Worm (Caenorhabditis elegans): ENCODE measurements around the gene srh-125.

Gene srh-125

DNA sequence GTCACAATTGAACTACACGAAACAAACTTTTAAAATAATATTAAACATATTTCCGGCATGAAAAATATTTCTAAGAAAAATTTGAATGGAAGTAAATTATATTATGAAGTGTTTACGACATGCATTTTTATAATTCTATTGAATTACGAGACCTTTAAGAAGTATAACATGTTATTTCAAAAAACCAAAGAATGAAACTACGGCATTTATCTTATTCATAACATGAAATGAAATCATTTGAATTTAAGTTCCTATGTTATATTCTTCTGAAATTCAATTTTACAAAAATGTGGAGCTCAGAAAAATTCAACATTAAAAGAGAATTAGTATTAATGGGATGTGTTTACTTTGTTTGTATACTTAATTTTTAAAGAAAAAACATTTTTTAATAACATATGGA, 45.6 kb downstream of the srh-125 start, which contains the start of gene srw-71:
Gene srw-71, minus strand, starts transcription at position 101 of the 400 bp plus-strand sequence.
- TF ChIP-seq ceh-90 (tag; optimal IDR thresholded peaks at IDR 0.05), result no peak
- TF ChIP-seq sup-37 (GFP tag; optimal IDR thresholded peaks at IDR 0.05), result no peak
- TF ChIP-seq nhr-11 (tag; optimal IDR thresholded peaks at IDR 0.05), result peak; percentile 30
- no peak for TF ChIP-seq sox-4 (tag; optimal IDR thresholded peaks at IDR 0.05)
- peak; percentile 33 for TF ChIP-seq fkh-8 (tag; optimal IDR thresholded peaks at IDR 0.05)

DNA sequence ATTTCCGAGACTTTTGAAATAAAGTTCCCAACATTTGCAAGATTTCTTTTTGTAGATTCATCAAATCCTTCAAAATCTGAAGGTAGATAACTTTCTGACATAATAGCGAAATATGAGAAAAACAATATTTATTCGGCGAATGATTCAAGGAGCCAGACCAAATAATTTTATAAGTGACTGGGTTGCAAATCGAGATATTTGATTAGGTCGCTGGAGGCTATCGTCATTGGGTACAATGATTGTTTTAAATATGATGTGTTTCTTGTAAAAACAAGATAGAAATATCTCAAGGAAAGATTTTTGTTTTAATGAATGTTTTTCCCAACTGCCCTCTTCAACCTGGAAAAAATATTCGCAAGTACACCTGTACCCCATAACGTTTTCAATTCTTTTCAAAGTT, 47.8 kb downstream of the srh-125 start, which contains the start of gene srw-69:
Gene srw-69, minus strand, starts transcription at position 101 of the 400 bp plus-strand sequence.
- no peak for TF ChIP-seq alr-1 (tag; optimal IDR thresholded peaks at IDR 0.05; ENCODE audit: borderline replicate concordance)
- no peak for TF ChIP-seq hpl-2 (GFP tag; optimal IDR thresholded peaks at IDR 0.05)
- TF ChIP-seq nhr-85 (tag), result no peak
- no peak for TF ChIP-seq unc-86 (tag; optimal IDR thresholded peaks at IDR 0.05)
- no peak for TF ChIP-seq jun-1 (tag; optimal IDR thresholded peaks at IDR 0.05)
- no peak for TF ChIP-seq ceh-63 (GFP tag; optimal IDR thresholded peaks at IDR 0.05)
- no peak for TF ChIP-seq unc-98 (GFP tag; IDR thresholded peaks at IDR 0.05)
- TF ChIP-seq mdl-1 (tag; optimal IDR thresholded peaks at IDR 0.05), result no peak
- no peak for TF ChIP-seq dpl-1 (GFP tag; optimal IDR thresholded peaks at IDR 0.05)
- TF ChIP-seq ceh-90 (tag; optimal IDR thresholded peaks at IDR 0.05), result no peak
- no peak for TF ChIP-seq pqm-1 (tag; optimal IDR thresholded peaks at IDR 0.05)
- TF ChIP-seq ces-1 (GFP tag; optimal IDR thresholded peaks at IDR 0.05), result no peak

DNA sequence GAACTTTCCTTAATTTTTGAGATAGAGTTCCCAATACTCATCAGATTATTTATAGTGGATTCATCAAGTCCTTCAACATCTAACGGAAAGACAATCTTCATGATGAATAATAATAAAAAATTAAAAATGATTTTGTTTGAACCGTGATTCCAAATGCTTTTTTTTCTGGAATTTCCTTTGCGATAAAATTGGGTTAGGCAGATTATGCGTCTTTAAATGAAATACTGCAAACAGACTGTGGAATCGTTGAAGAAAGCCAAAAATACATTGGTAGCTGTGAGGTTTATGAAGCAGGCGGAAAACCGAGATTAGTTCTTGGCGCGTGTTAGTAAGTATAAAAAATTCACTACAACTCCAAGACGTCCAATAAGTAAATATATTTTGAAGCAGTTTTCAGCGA, 50.1 kb downstream of the srh-125 start, which contains the start of gene srw-68:
Gene srw-68, minus strand, starts transcription at position 101 of the 400 bp plus-strand sequence.
- TF ChIP-seq zip-4 (GFP tag; optimal IDR thresholded peaks at IDR 0.05) (no peak), lin-39 (tag; optimal IDR thresholded peaks at IDR 0.05) (no peak), grh-1 (GFP tag; IDR thresholded peaks at IDR 0.05) (no peak), F16B12.6 (tag; optimal IDR thresholded peaks at IDR 0.05) (no peak), aly-2 (tag; optimal IDR thresholded peaks at IDR 0.05) (no peak), ceh-8 (GFP tag; optimal IDR thresholded peaks at IDR 0.05) (no peak), nhr-19 (GFP tag; conservative IDR thresholded peaks at IDR 0.05) (no peak), unc-98 (GFP tag; IDR thresholded peaks at IDR 0.05) (no peak), lsy-2 (tag; optimal IDR thresholded peaks at IDR 0.05) (no peak), unc-30 (tag; optimal IDR thresholded peaks at IDR 0.05) (no peak), C04F5.9 (tag; optimal IDR thresholded peaks at IDR 0.05) (no peak), lin-13 (GFP tag; optimal IDR thresholded peaks at IDR 0.05) (no peak), dpl-1 (GFP tag; optimal IDR thresholded peaks at IDR 0.05) (no peak), ceh-82 (tag; optimal IDR thresholded peaks at IDR 0.05) (no peak), xbp-1 (tag; optimal IDR thresholded peaks at IDR 0.05) (no peak), unc-86 (tag; optimal IDR thresholded peaks at IDR 0.05) (no peak), mef-2 (tag; optimal IDR thresholded peaks at IDR 0.05) (no peak), snpc-4 (tag; optimal IDR thresholded peaks at IDR 0.05) (no peak), elt-3 (tag; optimal IDR thresholded peaks at IDR 0.05) (no peak)

Measured in whole organism, L1 larva.